Fruit fly (Drosophila melanogaster) whole organism, embryonic: ENCODE measurements around the gene CG13028.

Experiments
- CG10654 ChIP-seq: fragments of 200-800 bp; sonication (Bioruptor generic); optimal IDR thresholded peaks from 2 replicates; lab custom pipeline; 2016; ENCODE audit warnings: missing biosample characterization, missing genetic modification characterization
- CG16779 ChIP-seq: fragments of 200-800 bp; sonication (Bioruptor generic); IDR thresholded peaks from 2 replicates; pipeline ENCODE4 v1.3.6; 2022; ENCODE audit warnings: missing biosample characterization, missing genetic modification characterization
- CG2678 ChIP-seq: fragments of 200-800 bp; sonication (Bioruptor generic); optimal IDR thresholded peaks from 3 replicates; lab custom pipeline; 2019; ENCODE audit warnings: missing biosample characterization, mild to moderate bottlenecking, missing genetic modification characterization, moderate library complexity
- CG34422 ChIP-seq: fragments of 200-800 bp; sonication (Bioruptor generic); IDR thresholded peaks from 3 replicates; pipeline ENCODE4 v1.3.6; 2022; ENCODE audit warnings: missing biosample characterization, missing genetic modification characterization
- CG43689 ChIP-seq: fragments of 200-800 bp; sonication (Bioruptor generic); IDR thresholded peaks from 2 replicates; pipeline ENCODE4 v1.3.6; 2022; ENCODE audit warnings: missing biosample characterization, missing genetic modification characterization
- ap ChIP-seq: fragments of 200-800 bp; sonication (Bioruptor generic); IDR thresholded peaks from 2 replicates; pipeline ENCODE4 v1.3.6; 2022; ENCODE audit warnings: missing biosample characterization, missing genetic modification characterization
- bigmax ChIP-seq: fragments of 200-800 bp; sonication (Bioruptor generic); optimal IDR thresholded peaks from 2 replicates; lab custom pipeline; 2018; ENCODE audit warnings: missing biosample characterization, mild to moderate bottlenecking, missing genetic modification characterization
- dati ChIP-seq: fragments of 200-800 bp; sonication (Bioruptor generic); IDR thresholded peaks from 2 replicates; pipeline ENCODE4 v1.3.6; 2022; ENCODE audit warnings: missing biosample characterization, missing genetic modification characterization
- slbo ChIP-seq: fragments of 200-800 bp; sonication (Bioruptor generic); IDR thresholded peaks from 2 replicates; pipeline ENCODE4 v1.3.6; 2022; ENCODE audit warnings: missing biosample characterization, missing genetic modification characterization

DNA sequence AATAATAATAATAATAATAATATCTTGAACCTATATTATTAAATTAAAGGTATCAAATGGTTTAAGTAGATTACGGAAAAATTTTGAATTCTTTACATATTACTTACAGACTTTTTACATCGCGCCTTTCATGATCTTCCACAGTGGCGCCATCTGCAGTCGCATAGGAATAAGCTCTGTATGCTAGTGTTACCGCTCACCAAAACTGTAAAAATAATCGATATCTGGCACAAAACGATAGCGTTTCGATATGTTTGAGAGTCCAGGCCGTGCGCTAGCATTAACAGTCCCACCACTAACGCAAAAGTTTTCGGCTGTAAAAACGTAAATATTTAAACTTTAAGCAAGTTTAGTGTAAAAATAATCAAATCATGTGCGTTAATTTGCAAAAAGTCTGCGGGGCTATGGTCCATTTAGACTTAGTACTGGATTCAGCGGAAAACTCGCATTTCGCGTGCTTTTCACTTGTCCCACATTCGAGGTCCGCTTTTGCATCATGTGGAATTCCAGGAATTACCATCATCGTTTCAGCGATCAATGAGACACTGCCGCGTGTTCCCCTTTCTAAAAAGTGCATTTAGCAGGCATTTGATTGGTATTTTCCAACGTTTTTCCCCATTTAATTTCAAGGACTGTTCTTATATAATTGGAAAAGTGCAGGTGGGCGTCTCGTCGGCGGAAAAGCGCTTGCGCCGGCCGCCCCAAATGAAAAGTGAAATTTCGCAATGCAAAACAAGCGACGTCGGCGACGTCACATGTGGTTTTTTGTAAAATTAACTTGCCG lies 32.4 kb downstream of the CG13028 start:
- TF ChIP-seq CG10654 (GFP tag; lab: Kevin White, UChicago) (no peak), CG16779 (no peak), bigmax (no peak), CG34422 (GFP tag; lab: Robert Waterston, UW) (no peak), CG43689 (GFP tag; lab: Robert Waterston, UW) (no peak), slbo (GFP tag; lab: Robert Waterston, UW) (peak; percentile 45; the same call in 1 of the 2 replicates), CG2678 (peak; percentile 5), ap (GFP tag; lab: Robert Waterston, UW) (no peak), dati (GFP tag; lab: Robert Waterston, UW) (no peak)
